Worm (Caenorhabditis elegans): ENCODE measurements around the gene T21C9.6.

- TF ChIP-seq ama-1 (optimal IDR thresholded peaks at IDR 0.05) (no peak), pes-1 (GFP tag; IDR thresholded peaks at IDR 0.05) (no peak), hmg-4 (GFP tag; optimal IDR thresholded peaks at IDR 0.05) (no peak), tbx-11 (GFP tag; IDR thresholded peaks at IDR 0.05) (no peak)
These were observed 5.4 kb upstream of the T21C9.6 start, which contains the start of gene vps-54 for ce11 chrV:10576319-10576718.

Data from whole organism, early embryonic.